Worm (Caenorhabditis elegans): ENCODE measurements around the gene W07G4.1.
A peak's percentile ranks its signal among the peaks of the same experiment; 100 is the strongest.

Gene W07G4.1

ce11 chrV:13033223-13033622 is at the start of gene W07G4.1:
Gene W07G4.1 (plus strand): TSS chrV:13033523.
- TF ChIP-seq dao-5 (tag; optimal IDR thresholded peaks at IDR 0.05) (no peak), W03F9.2 (tag; optimal IDR thresholded peaks at IDR 0.05) (no peak), him-1 (tag; optimal IDR thresholded peaks at IDR 0.05) (no peak)

ce11 chrV:12987061-12987460 is 46.3 kb upstream of the W07G4.1 start, which contains the start of gene shw-3:
Gene shw-3 (minus strand): TSS chrV:12987161.
- TF ChIP-seq dao-5 (tag; optimal IDR thresholded peaks at IDR 0.05) = no peak
- no peak for TF ChIP-seq W03F9.2 (tag; optimal IDR thresholded peaks at IDR 0.05)
- TF ChIP-seq him-1 (tag; optimal IDR thresholded peaks at IDR 0.05) = no peak

DNA sequence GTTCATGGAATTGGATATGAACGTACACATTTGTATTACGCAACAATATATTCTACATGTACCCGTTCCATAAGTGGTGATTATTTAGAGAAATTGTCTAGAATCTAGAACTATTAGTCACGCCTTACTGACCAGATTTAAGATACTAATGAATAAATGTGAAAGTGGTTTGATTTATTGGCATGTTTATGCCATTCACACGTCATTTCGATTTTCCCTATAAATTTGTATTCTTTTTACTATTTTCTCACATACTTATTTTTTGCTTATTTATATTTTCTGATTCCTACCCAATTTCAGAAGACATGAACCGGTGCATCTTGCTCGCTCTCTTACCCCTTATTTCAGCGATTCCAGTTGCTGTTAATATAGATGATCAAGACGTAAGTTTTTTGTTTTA is 45.1 kb upstream of the W07G4.1 start, which contains the start of gene F15B9.8:
F15B9.8 (plus strand) TSS at position 301 of the 400 bp plus-strand sequence.
- TF ChIP-seq him-1 (tag; optimal IDR thresholded peaks at IDR 0.05) = no peak
- TF ChIP-seq W03F9.2 (tag; optimal IDR thresholded peaks at IDR 0.05) = no peak
- no peak for TF ChIP-seq dao-5 (tag; optimal IDR thresholded peaks at IDR 0.05)

ce11 chrV:12992891-12993290 is 40.4 kb upstream of the W07G4.1 start, which contains the start of the genes F15B9.11 and dsl-7:
Gene F15B9.11 (minus strand): TSS chrV:12992895.
Gene dsl-7 (plus strand): TSS chrV:12993150.
- TF ChIP-seq W03F9.2 (tag; optimal IDR thresholded peaks at IDR 0.05) = no peak
- no peak for TF ChIP-seq him-1 (tag; optimal IDR thresholded peaks at IDR 0.05)
- no peak for TF ChIP-seq dao-5 (tag; optimal IDR thresholded peaks at IDR 0.05)

DNA sequence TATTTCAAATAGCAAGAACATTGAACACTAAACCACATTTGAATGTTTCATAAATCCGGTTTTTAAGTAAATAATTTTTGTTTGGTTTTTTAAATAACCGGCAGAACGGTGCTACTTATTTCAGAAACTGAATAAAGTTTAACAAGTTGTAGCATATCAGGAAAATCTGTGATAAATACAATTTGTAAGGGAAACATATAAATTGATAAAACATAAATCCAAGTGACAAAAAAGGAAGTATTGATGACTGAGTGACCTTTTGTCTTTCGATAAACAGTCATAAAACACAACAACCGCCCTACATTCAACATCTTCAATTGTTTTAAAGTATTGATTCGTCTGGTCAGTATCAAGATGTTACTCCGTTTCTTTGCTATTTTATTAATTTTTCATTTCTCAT is 38.1 kb upstream of the W07G4.1 start, which contains the start of gene far-5:
far-5 (plus strand) TSS at position 301 of the 400 bp plus-strand sequence.
- TF ChIP-seq him-1 (tag; optimal IDR thresholded peaks at IDR 0.05) (no peak), dao-5 (tag; optimal IDR thresholded peaks at IDR 0.05) (no peak), W03F9.2 (tag; optimal IDR thresholded peaks at IDR 0.05) (no peak)

DNA sequence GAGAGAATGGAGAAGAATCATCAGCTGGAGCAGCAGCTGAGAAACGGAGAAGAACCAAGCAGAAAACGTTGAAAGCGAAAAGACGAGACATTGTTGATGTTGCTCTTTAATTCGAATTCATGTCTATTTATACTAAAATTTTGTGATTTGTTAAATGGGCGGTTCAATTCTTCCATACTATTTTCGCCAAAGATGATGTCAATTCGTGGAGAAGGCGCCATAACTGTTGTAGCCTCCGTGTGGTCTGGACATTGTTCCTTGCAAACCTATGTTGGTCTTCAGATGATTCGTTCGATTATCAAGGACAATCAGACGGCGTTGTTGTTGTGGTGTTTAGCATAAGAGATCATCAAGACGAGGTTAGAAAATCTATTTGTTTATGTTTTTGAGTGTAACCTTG is 35.9 kb upstream of the W07G4.1 start, which contains the start of gene far-3:
far-3 (minus strand) TSS at position 101 of the 400 bp plus-strand sequence.
- TF ChIP-seq dao-5 (tag; optimal IDR thresholded peaks at IDR 0.05) = no peak
- no peak for TF ChIP-seq W03F9.2 (tag; optimal IDR thresholded peaks at IDR 0.05)
- no peak for TF ChIP-seq him-1 (tag; optimal IDR thresholded peaks at IDR 0.05)

DNA sequence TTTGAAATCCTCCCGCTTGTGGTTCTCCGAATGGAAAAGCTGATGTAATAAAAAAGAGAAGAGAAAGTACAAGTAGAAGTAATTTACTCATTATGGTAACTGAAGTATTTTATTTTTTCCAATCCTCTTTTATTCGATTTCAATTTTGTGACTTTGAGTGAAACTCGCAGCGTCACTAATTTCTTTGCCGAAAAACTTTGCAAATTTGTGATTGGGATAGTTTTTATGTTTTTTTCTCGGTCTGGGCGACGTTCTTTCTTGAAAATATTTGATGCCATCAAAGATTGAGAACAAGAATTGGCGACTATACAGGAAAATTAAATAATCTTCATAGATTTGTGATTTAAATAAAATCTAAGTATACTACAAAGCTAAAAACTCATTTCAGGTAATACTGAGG is 33.8 kb upstream of the W07G4.1 start, which contains the start of gene far-4:
far-4 (minus strand) TSS at position 101 of the 400 bp plus-strand sequence.
- TF ChIP-seq him-1 (tag; optimal IDR thresholded peaks at IDR 0.05) = no peak
- no peak for TF ChIP-seq W03F9.2 (tag; optimal IDR thresholded peaks at IDR 0.05)
- TF ChIP-seq dao-5 (tag; optimal IDR thresholded peaks at IDR 0.05) = no peak

DNA sequence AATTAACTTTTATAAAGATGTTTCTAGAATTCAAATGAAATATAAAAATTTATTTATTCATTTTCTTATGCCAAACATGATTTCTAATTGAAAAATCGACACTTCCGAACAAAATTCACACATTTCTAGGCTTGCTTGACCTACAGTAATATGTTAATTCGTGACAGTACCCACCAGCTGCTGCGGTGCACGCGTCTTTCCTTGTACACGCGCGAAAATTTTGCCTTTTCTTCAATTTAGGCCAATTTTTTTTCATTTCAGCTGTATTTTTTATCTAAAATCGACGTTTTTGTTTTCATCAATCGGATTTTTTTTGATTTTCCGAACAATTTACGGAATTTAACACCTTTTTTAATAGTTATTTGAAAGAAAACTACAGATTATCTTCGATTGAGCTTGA is 33.3 kb upstream of the W07G4.1 start:
- TF ChIP-seq him-1 (tag; optimal IDR thresholded peaks at IDR 0.05) (no peak), dao-5 (tag; optimal IDR thresholded peaks at IDR 0.05) (no peak), W03F9.2 (tag; optimal IDR thresholded peaks at IDR 0.05) (no peak)

ce11 chrV:13002070-13002469 is 31.3 kb upstream of the W07G4.1 start, which contains the start of gene inft-2:
Gene inft-2 (plus strand): TSS chrV:13002317.
- TF ChIP-seq dao-5 (tag; optimal IDR thresholded peaks at IDR 0.05) (no peak), W03F9.2 (tag; optimal IDR thresholded peaks at IDR 0.05) (no peak), him-1 (tag; optimal IDR thresholded peaks at IDR 0.05) (no peak)

ce11 chrV:13003378-13003777 is 29.9 kb upstream of the W07G4.1 start:
- TF ChIP-seq him-1 (tag; optimal IDR thresholded peaks at IDR 0.05) (peak; percentile 72), W03F9.2 (tag; optimal IDR thresholded peaks at IDR 0.05) (no peak), dao-5 (tag; optimal IDR thresholded peaks at IDR 0.05) (peak; percentile 72)

DNA sequence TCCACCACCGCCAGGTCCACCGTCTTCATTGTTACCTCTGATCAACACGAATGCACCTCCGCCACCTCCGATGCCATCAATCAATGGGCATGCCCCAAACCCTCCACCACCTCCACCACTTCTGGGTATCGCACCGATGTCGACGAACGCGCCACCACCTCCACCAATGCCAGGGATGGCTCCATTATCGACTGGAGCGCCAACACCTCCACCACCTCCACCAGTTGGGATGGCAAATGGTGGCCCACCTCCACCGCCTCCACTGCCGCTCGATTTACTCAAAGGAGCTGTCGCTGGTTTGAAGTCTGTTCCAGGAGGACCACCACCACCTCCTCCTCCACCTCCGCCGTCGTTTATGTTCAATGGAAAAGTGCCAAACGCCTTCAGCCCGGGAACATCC is 28.9 kb upstream of the W07G4.1 start:
- TF ChIP-seq W03F9.2 (tag; optimal IDR thresholded peaks at IDR 0.05) = no peak
- no peak for TF ChIP-seq dao-5 (tag; optimal IDR thresholded peaks at IDR 0.05)
- no peak for TF ChIP-seq him-1 (tag; optimal IDR thresholded peaks at IDR 0.05)

ce11 chrV:13006754-13007153 is 26.6 kb upstream of the W07G4.1 start:
- TF ChIP-seq W03F9.2 (tag; optimal IDR thresholded peaks at IDR 0.05) = no peak
- TF ChIP-seq dao-5 (tag; optimal IDR thresholded peaks at IDR 0.05) = no peak
- TF ChIP-seq him-1 (tag; optimal IDR thresholded peaks at IDR 0.05) = no peak

DNA sequence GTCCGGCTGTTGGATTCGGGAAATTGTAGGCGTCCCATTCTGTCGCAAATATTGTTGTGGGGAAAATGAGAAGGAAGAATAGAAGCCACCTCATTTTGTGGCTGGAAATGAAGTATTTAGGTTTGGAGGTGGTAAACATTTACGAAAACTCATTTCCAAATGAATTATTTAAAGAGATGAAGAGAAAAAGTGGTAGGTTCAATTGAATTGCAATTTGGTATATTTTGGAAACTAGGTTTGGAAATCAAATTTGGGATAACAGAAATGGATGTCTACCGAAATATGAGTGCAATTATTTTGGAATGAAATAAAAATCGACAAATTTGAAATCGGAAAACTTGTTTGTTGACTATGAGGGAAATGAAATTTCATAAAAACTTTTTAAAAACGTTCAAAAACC is 24.5 kb upstream of the W07G4.1 start, which contains the start of gene F15B9.10:
F15B9.10 (minus strand) TSS at position 101 of the 400 bp plus-strand sequence.
- TF ChIP-seq W03F9.2 (tag; optimal IDR thresholded peaks at IDR 0.05) = no peak
- TF ChIP-seq dao-5 (tag; optimal IDR thresholded peaks at IDR 0.05) = no peak
- TF ChIP-seq him-1 (tag; optimal IDR thresholded peaks at IDR 0.05) = no peak

ce11 chrV:13009271-13009670 is 24.1 kb upstream of the W07G4.1 start:
- no peak for TF ChIP-seq W03F9.2 (tag; optimal IDR thresholded peaks at IDR 0.05)
- no peak for TF ChIP-seq dao-5 (tag; optimal IDR thresholded peaks at IDR 0.05)
- TF ChIP-seq him-1 (tag; optimal IDR thresholded peaks at IDR 0.05) = no peak

- TF ChIP-seq dao-5 (tag; optimal IDR thresholded peaks at IDR 0.05) = no peak
- no peak for TF ChIP-seq W03F9.2 (tag; optimal IDR thresholded peaks at IDR 0.05)
- no peak for TF ChIP-seq him-1 (tag; optimal IDR thresholded peaks at IDR 0.05)
These were observed 23.5 kb upstream of the W07G4.1 start for ce11 chrV:13009843-13010242.

Measured in whole organism, L4/young adult.